Worm (Caenorhabditis elegans): ENCODE results near the gene gst-19.

DNA sequence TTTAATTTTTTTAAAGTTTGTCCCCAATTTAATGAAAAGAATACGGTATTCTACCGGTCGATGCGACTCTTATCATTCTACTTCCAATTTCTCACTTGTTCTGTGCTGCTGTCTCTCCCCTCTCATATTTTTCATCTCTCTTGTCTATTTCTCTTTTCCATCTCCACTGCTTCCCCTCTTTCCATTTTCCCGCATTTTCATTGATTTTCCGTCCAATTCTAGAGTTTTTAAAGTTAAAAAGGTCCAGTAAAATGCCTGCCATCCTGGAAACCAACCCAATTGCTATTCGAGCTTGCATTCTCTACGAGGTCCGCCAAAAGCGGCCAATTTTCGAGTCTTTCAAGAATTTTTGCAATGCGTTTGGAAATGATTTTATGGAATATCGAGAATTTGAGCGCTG lies 14.4 kb upstream of the gst-19 start, which contains the start of gene fbxa-167:
- TF ChIP-seq pha-4 (GFP tag; IDR thresholded peaks at IDR 0.05): no peak
- TF ChIP-seq pha-4 (tag; optimal IDR thresholded peaks at IDR 0.05): no peak
- peak in 1 of 2 experiments; percentile 15 for TF ChIP-seq lsy-2 (tag; optimal IDR thresholded peaks at IDR 0.05)
- no peak for TF ChIP-seq spr-3 (GFP tag; optimal IDR thresholded peaks at IDR 0.05)
- TF ChIP-seq ceh-28 (tag; optimal IDR thresholded peaks at IDR 0.05): no peak
- TF ChIP-seq lin-1 (GFP tag; IDR thresholded peaks at IDR 0.05): no peak
- TF ChIP-seq pqm-1 (tag; optimal IDR thresholded peaks at IDR 0.05): no peak
- TF ChIP-seq mdl-1 (tag; optimal IDR thresholded peaks at IDR 0.05): no peak
- no peak for TF ChIP-seq unc-130 (GFP tag; optimal IDR thresholded peaks at IDR 0.05)
- TF ChIP-seq nhr-102 (tag; optimal IDR thresholded peaks at IDR 0.05): no peak
- TF ChIP-seq snpc-4 (tag; optimal IDR thresholded peaks at IDR 0.05): no peak
- TF ChIP-seq nhr-6 (tag; optimal IDR thresholded peaks at IDR 0.05): no peak
- no peak for TF ChIP-seq rbr-2 (tag; optimal IDR thresholded peaks at IDR 0.05)
